Worm (Caenorhabditis elegans) whole organism, L1 larva: ENCODE measurements around the gene F54F2.7.

Experiments used
- elt-3 ChIP-seq, 6 experiments: fragments of 150-350 bp in 1 of 6; sonication (generic microtip); optimal IDR thresholded peaks; 2 replicates each; lab custom pipeline; 2017 to 2018; ENCODE audit warnings: missing biosample characterization in 6 of 6, missing genetic modification characterization in 6 of 6, inconsistent platforms in 1 of 6
- unc-98 ChIP-seq: fragments of 200-800 bp; sonication (Bioruptor generic); IDR thresholded peaks from 2 replicates; pipeline ENCODE4 v1.3.6; 2022; ENCODE audit warnings: missing genetic modification characterization, missing compliant biosample characterization

- no peak for TF ChIP-seq unc-98
- TF ChIP-seq elt-3 (tag; optimal IDR thresholded peaks at IDR 0.05; lab: Kevin White, UChicago): no peak
Observed at ce11 chrIII:8773375-8773774, 33.8 kb downstream of the F54F2.7 start.
